Worm (Caenorhabditis elegans) whole organism, L1 larva: Measurements from ENCODE around the gene dpy-4.

ENCODE experiments used
- ama-1 ChIP-seq: fragments of 150-350 bp; optimal IDR thresholded peaks from 2 replicates; lab custom pipeline; 2014
- fkh-8 ChIP-seq: sonication (generic microtip); optimal IDR thresholded peaks from 2 replicates; lab custom pipeline; 2016; ENCODE audit warnings: mild to moderate bottlenecking, missing genetic modification characterization, missing compliant biosample characterization
- lin-13 ChIP-seq: fragments of 150-350 bp; optimal IDR thresholded peaks from 2 replicates; lab custom pipeline; 2014; ENCODE audit warnings: missing biosample characterization, missing genetic modification reagents, missing genetic modification characterization
- nhr-237 ChIP-seq: fragments of 150-350 bp; optimal IDR thresholded peaks from 2 replicates; lab custom pipeline; 2014; ENCODE audit warnings: missing biosample characterization, missing genetic modification characterization

- no peak for TF ChIP-seq lin-13 (GFP tag; lab: Kevin White, UChicago)
- TF ChIP-seq fkh-8 (tag; lab: Kevin White, UChicago) = no peak
- no peak for TF ChIP-seq nhr-237 (tag; lab: Kevin White, UChicago)
- no peak for TF ChIP-seq ama-1 (lab: Kevin White, UChicago)
These were observed 43.0 kb upstream of the dpy-4 start for ce11 chrIV:15029565-15029964.
